Worm (Caenorhabditis elegans) whole organism, L4/young adult: ENCODE measurements around the gene ZK1193.2.

Experiments used
- W03F9.2 ChIP-seq: fragments of 150-350 bp; optimal IDR thresholded peaks from 2 replicates; lab custom pipeline; 2014; ENCODE audit warnings: missing biosample characterization, missing genetic modification characterization
- dao-5 ChIP-seq: sonication (generic microtip); optimal IDR thresholded peaks from 2 replicates; lab custom pipeline; 2016; ENCODE audit warnings: missing genotype, missing genetic modification characterization, moderate library complexity, missing compliant biosample characterization

- TF ChIP-seq W03F9.2 (tag; lab: Kevin White, UChicago), result no peak
- TF ChIP-seq dao-5, result no peak
These were observed 30.7 kb downstream of the ZK1193.2 start, which contains the start of gene R04A9.7 for ce11 chrX:394709-395108.
